Worm (Caenorhabditis elegans) whole organism, L2 larva: ENCODE measurements around the gene mrp-5.

ENCODE experiments used
- Y55F3AM.14 ChIP-seq: fragments of 200-800 bp; sonication (Bioruptor generic); optimal IDR thresholded peaks from 2 replicates; lab custom pipeline; 2018; ENCODE audit warnings: mild to moderate bottlenecking, missing genetic modification characterization, missing compliant biosample characterization
- aly-2 ChIP-seq: fragments of 150-350 bp; optimal IDR thresholded peaks from 2 replicates; lab custom pipeline; 2014; ENCODE audit warnings: missing biosample characterization, missing genetic modification characterization
- ama-1 ChIP-seq: fragments of 150-350 bp; optimal IDR thresholded peaks from 2 replicates; lab custom pipeline; 2018; ENCODE audit warnings: inconsistent platforms
- blmp-1 ChIP-seq: sonication (generic microtip); optimal IDR thresholded peaks from 2 replicates; lab custom pipeline; 2017; ENCODE audit warnings: missing genetic modification characterization, mild to moderate bottlenecking, missing compliant biosample characterization, antibody characterized with exemption, moderate library complexity; ENCODE audit not compliant: insufficient read depth
- ceh-82 ChIP-seq: fragments of 150-350 bp; optimal IDR thresholded peaks from 2 replicates; lab custom pipeline; 2014; ENCODE audit warnings: missing biosample characterization, missing genetic modification characterization
- elt-1 ChIP-seq: fragments of 150-350 bp; optimal IDR thresholded peaks from 2 replicates; lab custom pipeline; 2014; ENCODE audit warnings: missing biosample characterization, missing genetic modification characterization
- nhr-12 ChIP-seq: fragments of 150-350 bp; optimal IDR thresholded peaks from 2 replicates; lab custom pipeline; 2014; ENCODE audit warnings: missing biosample characterization, missing genetic modification characterization
- nhr-77 ChIP-seq: fragments of 150-350 bp; optimal IDR thresholded peaks from 2 replicates; lab custom pipeline; 2014; ENCODE audit warnings: missing biosample characterization, missing genetic modification characterization
- unc-39 ChIP-seq: fragments of 150-350 bp; optimal IDR thresholded peaks from 2 replicates; lab custom pipeline; 2014; ENCODE audit warnings: missing biosample characterization, missing genetic modification characterization

DNA sequence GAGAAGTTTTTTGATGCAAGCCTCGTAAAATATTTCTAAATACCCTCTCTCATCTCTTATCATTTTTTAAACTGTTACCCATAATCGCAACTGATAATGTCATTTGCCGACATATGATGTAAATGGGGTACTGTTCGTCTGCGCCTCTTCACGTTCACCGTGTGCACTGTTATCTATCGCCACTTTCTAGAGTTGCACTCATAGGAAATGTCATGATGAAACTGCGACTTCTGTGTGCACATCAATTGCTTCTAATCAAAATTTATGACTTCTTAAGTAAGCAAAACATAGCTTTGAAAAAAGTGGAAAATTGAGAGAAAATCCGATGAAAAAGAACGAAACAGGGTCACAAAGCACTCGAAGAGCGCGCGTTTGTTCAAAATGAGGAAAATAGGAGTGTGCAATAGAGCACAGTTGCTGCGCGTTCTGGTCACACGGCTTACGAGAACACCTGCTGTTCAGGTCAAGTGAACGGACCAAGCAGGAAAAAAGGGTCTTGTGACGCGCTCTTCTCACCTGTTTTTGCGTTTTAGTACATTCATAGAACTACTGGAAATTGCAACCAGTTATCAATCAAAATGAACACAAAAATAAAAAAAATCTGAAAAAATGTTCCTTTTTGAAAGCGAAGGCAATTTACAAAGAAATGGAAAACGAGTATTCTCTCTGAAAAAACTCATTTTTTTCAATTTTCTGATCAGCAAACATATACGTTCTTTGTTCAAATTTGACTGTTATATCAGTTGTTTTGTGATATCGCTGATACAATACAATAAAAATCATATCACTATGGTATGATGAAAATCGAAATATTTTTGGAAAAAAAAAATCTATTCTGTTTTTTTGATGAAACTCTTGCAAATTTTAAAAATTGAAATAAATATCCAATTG is 592 bp upstream of the mrp-5 start:
- TF ChIP-seq nhr-77 (tag; lab: Kevin White, UChicago): no peak
- TF ChIP-seq nhr-12 (tag; lab: Kevin White, UChicago): no peak
- no peak for TF ChIP-seq aly-2 (tag; lab: Kevin White, UChicago)
- TF ChIP-seq blmp-1 (tag; lab: Kevin White, UChicago): no peak
- TF ChIP-seq elt-1 (tag; lab: Kevin White, UChicago): no peak
- TF ChIP-seq ceh-82: no peak
- no peak for TF ChIP-seq Y55F3AM.14 (GFP tag; lab: Kevin White, UChicago)
- no peak for TF ChIP-seq unc-39 (tag; lab: Kevin White, UChicago)
- no peak for TF ChIP-seq ama-1 (lab: Kevin White, UChicago)
